Fruit fly (Drosophila melanogaster): Measurements from ENCODE around the gene Scsalpha1.
A peak's percentile ranks its signal among the peaks of the same experiment; 100 is the strongest.

Scsalpha1 gene

DNA sequence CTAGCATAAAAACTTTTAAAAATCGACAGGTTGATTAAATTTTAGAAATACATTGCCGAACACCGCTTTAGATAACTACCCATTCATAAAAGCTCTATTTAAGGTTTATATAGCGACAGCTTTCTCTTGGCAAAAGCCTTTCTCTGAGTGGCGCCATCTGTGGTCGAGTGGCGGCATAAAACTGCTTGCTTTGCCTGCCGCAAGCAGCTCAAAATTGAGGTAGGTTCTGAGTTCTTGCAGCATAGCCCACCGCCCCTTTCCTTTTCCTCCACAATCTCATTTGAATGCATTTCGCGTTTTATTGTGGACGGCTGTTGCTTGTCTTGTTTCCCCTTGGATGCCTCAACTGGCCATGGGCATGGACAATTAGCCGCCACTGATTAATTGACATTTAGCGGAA, 46.2 kb upstream of the Scsalpha1 start (continued):
- no peak for TF ChIP-seq Neu2 (GFP tag; optimal IDR thresholded peaks at IDR 0.05; ENCODE audit: borderline replicate concordance)
- TF ChIP-seq CG9797 (GFP tag; optimal IDR thresholded peaks at IDR 0.05) = no peak
- TF ChIP-seq CG9932 (GFP tag; IDR thresholded peaks at IDR 0.05) = peak; percentile 63
- no peak for TF ChIP-seq CG2712 (tag; optimal IDR thresholded peaks at IDR 0.05)
- TF ChIP-seq dan (GFP tag; IDR thresholded peaks at IDR 0.05) = no peak
- TF ChIP-seq nerfin-1 (tag; optimal IDR thresholded peaks at IDR 0.05) = no peak
- TF ChIP-seq CG11456 (GFP tag; IDR thresholded peaks at IDR 0.05) = peak; percentile 81
- peak; percentile 39 for TF ChIP-seq CG8388 (GFP tag; optimal IDR thresholded peaks at IDR 0.05)
- no peak for TF ChIP-seq CG18599 (GFP tag; optimal IDR thresholded peaks at IDR 0.05)
- TF ChIP-seq CG15073 (GFP tag; optimal IDR thresholded peaks at IDR 0.05) = no peak
- peak; percentile 24; the same call in 1 of the 2 replicates for TF ChIP-seq MBD-R2 (GFP tag; IDR thresholded peaks at IDR 0.05)
- TF ChIP-seq psq (GFP tag; optimal IDR thresholded peaks at IDR 0.05) = no peak
- TF ChIP-seq Sox102F (GFP tag; optimal IDR thresholded peaks at IDR 0.05) = peak; percentile 63
- TF ChIP-seq CG17359 (tag; optimal IDR thresholded peaks at IDR 0.05) = peak; percentile 25
- peak; percentile 52 for TF ChIP-seq PHDP (tag; optimal IDR thresholded peaks at IDR 0.05)
- TF ChIP-seq ab (GFP tag; optimal IDR thresholded peaks at IDR 0.05) = no peak
- no peak for TF ChIP-seq Hey (tag; optimal IDR thresholded peaks at IDR 0.05)
- TF ChIP-seq Dref (GFP tag; IDR thresholded peaks at IDR 0.05) = no peak
- TF ChIP-seq lov (optimal IDR thresholded peaks at IDR 0.05) = no peak
- TF ChIP-seq lov (GFP tag; IDR thresholded peaks at IDR 0.05) = peak; percentile 51; the same call in 1 of the 3 replicates
- no peak for TF ChIP-seq Scr (GFP tag; IDR thresholded peaks at IDR 0.05; ENCODE audit: partially characterized antibody)
- peak; percentile 67 for TF ChIP-seq Hmr (GFP tag; optimal IDR thresholded peaks at IDR 0.05)
- no peak for TF ChIP-seq CG31224 (GFP tag; IDR thresholded peaks at IDR 0.05)
- TF ChIP-seq CG6854 (GFP tag; optimal IDR thresholded peaks at IDR 0.05) = peak; percentile 44
- no peak for TF ChIP-seq Fer3 (tag; optimal IDR thresholded peaks at IDR 0.05)
- peak; percentile 42 for TF ChIP-seq CG1602 (GFP tag; optimal IDR thresholded peaks at IDR 0.05)
- TF ChIP-seq ase (GFP tag; IDR thresholded peaks at IDR 0.05) = peak; percentile 52; the same call in 1 of the 3 replicates
- TF ChIP-seq CG4360 (GFP tag; IDR thresholded peaks at IDR 0.05) = no peak
- peak; percentile 25; the same call in 1 of the 2 replicates for TF ChIP-seq wdn (GFP tag; IDR thresholded peaks at IDR 0.05)
- no peak for TF ChIP-seq Sin3A (optimal IDR thresholded peaks at IDR 0.05)
- TF ChIP-seq disco-r (GFP tag; optimal IDR thresholded peaks at IDR 0.05) = peak; percentile 46
- TF ChIP-seq croc (GFP tag; conservative IDR thresholded peaks at IDR 0.05) = peak; percentile 38; the same call in 1 of the 3 replicates
- TF ChIP-seq CG12104 (GFP tag; optimal IDR thresholded peaks at IDR 0.05) = no peak
- TF ChIP-seq CG4707 (GFP tag; optimal IDR thresholded peaks at IDR 0.05) = peak; percentile 56
- TF ChIP-seq CG7786 (GFP tag; optimal IDR thresholded peaks at IDR 0.05) = peak; percentile 46
- peak; percentile 15 for TF ChIP-seq tin (GFP tag; optimal IDR thresholded peaks at IDR 0.05)
- TF ChIP-seq bcd (GFP tag; optimal IDR thresholded peaks at IDR 0.05) = peak; percentile 65
- no peak for TF ChIP-seq CG12299 (tag; optimal IDR thresholded peaks at IDR 0.05)
- TF ChIP-seq NK7.1 (GFP tag; optimal IDR thresholded peaks at IDR 0.05) = no peak
- TF ChIP-seq HLHmδ (GFP tag; optimal IDR thresholded peaks at IDR 0.05) = no peak
- TF ChIP-seq stwl (tag; optimal IDR thresholded peaks at IDR 0.05) = peak; percentile 2
- TF ChIP-seq ato (GFP tag; IDR thresholded peaks at IDR 0.05; ENCODE audit: partially characterized antibody) = 0 out of 2 replicates have a peak, but pooled peaks have one; percentile 13
- TF ChIP-seq D (optimal IDR thresholded peaks at IDR 0.05) = no peak
- peak; percentile 24 for TF ChIP-seq D (GFP tag; optimal IDR thresholded peaks at IDR 0.05)
- peak; percentile 61; the same call in 2 of the 3 replicates for TF ChIP-seq CG34422 (GFP tag; IDR thresholded peaks at IDR 0.05)
- peak; percentile 14 for TF ChIP-seq CG11504 (tag; optimal IDR thresholded peaks at IDR 0.05)
- no peak; the same call in 1 of the 2 replicates for TF ChIP-seq CG32772 (GFP tag; IDR thresholded peaks at IDR 0.05)
- TF ChIP-seq hth (optimal IDR thresholded peaks at IDR 0.05) = no peak
- no peak for TF ChIP-seq CG7271 (tag; optimal IDR thresholded peaks at IDR 0.05)
- TF ChIP-seq D19A (tag; optimal IDR thresholded peaks at IDR 0.05) = no peak
- no peak for TF ChIP-seq schlank (tag; optimal IDR thresholded peaks at IDR 0.05)
- peak; percentile 67 for TF ChIP-seq CG8944 (GFP tag; optimal IDR thresholded peaks at IDR 0.05)

All from whole organism, embryonic.